Worm (Caenorhabditis elegans): ENCODE results near the gene Y41G9A.6.

ce11 chrX:2978100-2978499 lies 25.5 kb downstream of the Y41G9A.6 start:
- TF ChIP-seq nhr-76 (tag; optimal IDR thresholded peaks at IDR 0.05) (no peak), ceh-8 (GFP tag; optimal IDR thresholded peaks at IDR 0.05) (no peak), tbx-2 (tag; optimal IDR thresholded peaks at IDR 0.05) (no peak), mdl-1 (tag; optimal IDR thresholded peaks at IDR 0.05) (no peak), dpl-1 (GFP tag; optimal IDR thresholded peaks at IDR 0.05) (no peak), lsy-2 (tag; optimal IDR thresholded peaks at IDR 0.05) (no peak), ceh-88 (GFP tag; IDR thresholded peaks at IDR 0.05) (no peak), ceh-82 (tag; optimal IDR thresholded peaks at IDR 0.05) (no peak), nhr-71 (tag; optimal IDR thresholded peaks at IDR 0.05) (no peak), nhr-11 (tag; optimal IDR thresholded peaks at IDR 0.05) (no peak), lin-39 (tag; optimal IDR thresholded peaks at IDR 0.05) (no peak), unc-86 (tag; optimal IDR thresholded peaks at IDR 0.05) (no peak), lin-13 (GFP tag; optimal IDR thresholded peaks at IDR 0.05) (no peak), irx-1 (tag; optimal IDR thresholded peaks at IDR 0.05) (no peak)
